Worm (Caenorhabditis elegans) whole organism, L2 larva: ENCODE data around the gene nipi-3.
A peak's percentile ranks its signal among the peaks of the same experiment; 100 is the strongest.

Experiments used
- C34F6.9 ChIP-seq: fragments of 150-350 bp; optimal IDR thresholded peaks from 2 replicates; lab custom pipeline; 2014; ENCODE audit warnings: missing biosample characterization, missing genetic modification characterization
- F13H6.1 ChIP-seq: sonication (generic microtip); optimal IDR thresholded peaks from 2 replicates; lab custom pipeline; 2016; ENCODE audit warnings: missing genetic modification characterization, missing compliant biosample characterization
- Y55F3AM.14 ChIP-seq: fragments of 200-800 bp; sonication (Bioruptor generic); optimal IDR thresholded peaks from 2 replicates; lab custom pipeline; 2018; ENCODE audit warnings: mild to moderate bottlenecking, missing genetic modification characterization, missing compliant biosample characterization
- ZK546.5 ChIP-seq: sonication (generic microtip); optimal IDR thresholded peaks from 2 replicates; lab custom pipeline; 2017; ENCODE audit warnings: missing biosample characterization, missing genetic modification characterization
- alr-1 ChIP-seq: fragments of 150-350 bp; optimal IDR thresholded peaks from 2 replicates; lab custom pipeline; 2014; ENCODE audit warnings: missing biosample characterization, missing genetic modification characterization
- aly-2 ChIP-seq: fragments of 150-350 bp; optimal IDR thresholded peaks from 2 replicates; lab custom pipeline; 2014; ENCODE audit warnings: missing biosample characterization, missing genetic modification characterization
- ama-1 ChIP-seq: fragments of 150-350 bp; optimal IDR thresholded peaks from 2 replicates; lab custom pipeline; 2018; ENCODE audit warnings: inconsistent platforms
- blmp-1 ChIP-seq: sonication (generic microtip); optimal IDR thresholded peaks from 2 replicates; lab custom pipeline; 2017; ENCODE audit warnings: missing genetic modification characterization, mild to moderate bottlenecking, missing compliant biosample characterization, antibody characterized with exemption, moderate library complexity; ENCODE audit not compliant: insufficient read depth
- ceh-16 ChIP-seq: fragments of 150-350 bp; optimal IDR thresholded peaks from 2 replicates; lab custom pipeline; 2014; ENCODE audit warnings: missing biosample characterization, missing genetic modification characterization
- crh-2 ChIP-seq: sonication (generic microtip); optimal IDR thresholded peaks from 2 replicates; lab custom pipeline; 2017; ENCODE audit warnings: missing biosample characterization, missing genetic modification characterization
- dmd-4 ChIP-seq: sonication (generic microtip); optimal IDR thresholded peaks from 2 replicates; lab custom pipeline; 2017; ENCODE audit warnings: missing biosample characterization, missing genetic modification characterization
- egl-27 ChIP-seq: sonication (generic microtip); optimal IDR thresholded peaks from 3 replicates; lab custom pipeline; 2017; ENCODE audit warnings: missing biosample characterization, missing genetic modification reagents, missing genetic modification characterization
- elt-1 ChIP-seq: fragments of 150-350 bp; optimal IDR thresholded peaks from 2 replicates; lab custom pipeline; 2014; ENCODE audit warnings: missing biosample characterization, missing genetic modification characterization
- fos-1 ChIP-seq: fragments of 150-350 bp; optimal IDR thresholded peaks from 2 replicates; lab custom pipeline; 2014; ENCODE audit warnings: missing biosample characterization, missing genetic modification characterization
- gmeb-1 ChIP-seq: fragments of 150-350 bp; optimal IDR thresholded peaks from 2 replicates; lab custom pipeline; 2014; ENCODE audit warnings: missing biosample characterization, missing genetic modification characterization
- lin-11 ChIP-seq: fragments of 150-350 bp; sonication (generic microtip); optimal IDR thresholded peaks from 2 replicates; lab custom pipeline; 2014; ENCODE audit warnings: missing biosample characterization, missing genetic modification characterization, inconsistent platforms, mixed read lengths
- lin-13 ChIP-seq: fragments of 150-350 bp; optimal IDR thresholded peaks from 2 replicates; lab custom pipeline; 2014; ENCODE audit warnings: missing biosample characterization, missing genetic modification reagents, missing genetic modification characterization
- lin-39 ChIP-seq: fragments of 150-350 bp; optimal IDR thresholded peaks from 2 replicates; lab custom pipeline; 2014; ENCODE audit warnings: missing biosample characterization, missing genetic modification reagents, missing genetic modification characterization
- lsy-2 ChIP-seq, 2 experiments: fragments of 150-350 bp in 1 of 2; sonication (generic microtip) in 1 of 2; optimal IDR thresholded peaks; 2 replicates each; lab custom pipeline; 2014 to 2017; ENCODE audit warnings: missing biosample characterization in 2 of 2, missing genetic modification characterization in 2 of 2
- mbf-1 ChIP-seq: sonication (generic microtip); optimal IDR thresholded peaks from 2 replicates; lab custom pipeline; 2017; ENCODE audit warnings: missing biosample characterization, missing genetic modification characterization
- mdl-1 ChIP-seq, 2 experiments: fragments of 150-350 bp in 1 of 2; sonication (generic microtip) in 1 of 2; optimal IDR thresholded peaks; 2 replicates each; lab custom pipeline; 2017; ENCODE audit warnings: missing biosample characterization in 2 of 2, missing genetic modification characterization in 2 of 2
- nhr-10 ChIP-seq: sonication (generic microtip); optimal IDR thresholded peaks from 2 replicates; lab custom pipeline; 2017; ENCODE audit warnings: missing biosample characterization, missing genetic modification characterization
- nhr-11 ChIP-seq: fragments of 150-350 bp; optimal IDR thresholded peaks from 2 replicates; lab custom pipeline; 2014; ENCODE audit warnings: missing biosample characterization, missing genetic modification characterization
- nhr-12 ChIP-seq: fragments of 150-350 bp; optimal IDR thresholded peaks from 2 replicates; lab custom pipeline; 2014; ENCODE audit warnings: missing biosample characterization, missing genetic modification characterization
- nhr-129 ChIP-seq: fragments of 150-350 bp; optimal IDR thresholded peaks from 2 replicates; lab custom pipeline; 2014; ENCODE audit warnings: missing biosample characterization, missing genetic modification characterization
- nhr-21 ChIP-seq: fragments of 150-350 bp; optimal IDR thresholded peaks from 2 replicates; lab custom pipeline; 2014; ENCODE audit warnings: missing biosample characterization, missing genetic modification characterization
- nhr-23 ChIP-seq: fragments of 150-350 bp; optimal IDR thresholded peaks from 2 replicates; lab custom pipeline; 2014; ENCODE audit warnings: missing biosample characterization, missing genetic modification reagents, missing genetic modification characterization
- nhr-237 ChIP-seq: fragments of 150-350 bp; optimal IDR thresholded peaks from 2 replicates; lab custom pipeline; 2014; ENCODE audit warnings: missing biosample characterization, missing genetic modification characterization
- nhr-25 ChIP-seq: fragments of 150-350 bp; sonication (generic microtip); optimal IDR thresholded peaks from 3 replicates; lab custom pipeline; 2014; ENCODE audit warnings: missing biosample characterization, missing genetic modification characterization
- nhr-6 ChIP-seq: fragments of 150-350 bp; optimal IDR thresholded peaks from 2 replicates; lab custom pipeline; 2014; ENCODE audit warnings: missing biosample characterization, missing genetic modification characterization
- sem-4 ChIP-seq: fragments of 150-350 bp; optimal IDR thresholded peaks from 2 replicates; lab custom pipeline; 2014; ENCODE audit warnings: missing biosample characterization, missing genetic modification reagents, missing genetic modification characterization
- skn-1 ChIP-seq: sonication (generic microtip); optimal IDR thresholded peaks from 2 replicates; lab custom pipeline; 2017; ENCODE audit warnings: missing biosample characterization, missing genetic modification characterization
- sma-3 ChIP-seq: sonication (generic microtip); optimal IDR thresholded peaks from 2 replicates; lab custom pipeline; 2016; ENCODE audit warnings: missing genetic modification reagents, missing genetic modification characterization, missing compliant biosample characterization
- sma-9 ChIP-seq, 2 experiments: fragments of 150-350 bp in 1 of 2; sonication (generic microtip) in 1 of 2; optimal IDR thresholded peaks; 2 replicates each; lab custom pipeline; 2014 to 2016; ENCODE audit warnings: missing genetic modification characterization in 2 of 2, mild to moderate bottlenecking in 1 of 2, missing biosample characterization in 1 of 2, missing compliant biosample characterization in 1 of 2, missing genetic modification reagents in 1 of 2, moderate library complexity in 1 of 2
- snpc-4 ChIP-seq: fragments of 150-350 bp; optimal IDR thresholded peaks from 2 replicates; lab custom pipeline; 2014; ENCODE audit warnings: missing biosample characterization, missing genetic modification characterization
- unc-39 ChIP-seq: fragments of 150-350 bp; optimal IDR thresholded peaks from 2 replicates; lab custom pipeline; 2014; ENCODE audit warnings: missing biosample characterization, missing genetic modification characterization
- unc-55 ChIP-seq: fragments of 150-350 bp; sonication (generic microtip); optimal IDR thresholded peaks from 3 replicates; lab custom pipeline; 2014; ENCODE audit warnings: missing biosample characterization, missing genetic modification reagents, missing genetic modification characterization
- unc-62 ChIP-seq: fragments of 150-350 bp; optimal IDR thresholded peaks from 2 replicates; lab custom pipeline; 2014; ENCODE audit warnings: missing biosample characterization, missing genetic modification reagents, missing genetic modification characterization
- zag-1 ChIP-seq: fragments of 150-350 bp; optimal IDR thresholded peaks from 2 replicates; lab custom pipeline; 2014; ENCODE audit warnings: missing biosample characterization, missing genetic modification characterization
- ztf-11 ChIP-seq: sonication (generic microtip); optimal IDR thresholded peaks from 2 replicates; lab custom pipeline; 2017; ENCODE audit warnings: missing biosample characterization, missing genetic modification characterization
- ztf-4 ChIP-seq: fragments of 150-350 bp; optimal IDR thresholded peaks from 2 replicates; lab custom pipeline; 2014; ENCODE audit warnings: missing biosample characterization, missing genetic modification characterization

Gene nipi-3

DNA sequence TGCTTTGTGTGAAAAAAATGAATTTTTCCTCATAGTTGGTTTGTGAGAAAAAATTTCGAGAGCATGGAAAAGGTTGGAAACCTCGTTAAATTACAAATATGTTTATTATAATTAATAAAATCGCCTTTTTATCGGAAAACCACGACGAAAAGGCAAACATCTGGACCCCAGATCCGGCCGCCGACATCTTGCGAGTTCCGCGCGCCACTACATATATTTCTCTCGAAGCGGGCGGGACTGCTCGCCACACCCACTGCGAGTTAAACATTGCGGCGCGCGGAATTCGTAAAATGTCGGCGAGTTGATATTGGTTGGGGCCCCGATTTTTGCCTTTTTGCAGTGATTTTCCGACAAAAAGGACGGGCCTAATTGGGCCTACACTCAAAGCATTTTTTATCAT lies 48.3 kb upstream of the nipi-3 start:
- TF ChIP-seq egl-27, result no peak
- peak; percentile 70 for TF ChIP-seq snpc-4

DNA sequence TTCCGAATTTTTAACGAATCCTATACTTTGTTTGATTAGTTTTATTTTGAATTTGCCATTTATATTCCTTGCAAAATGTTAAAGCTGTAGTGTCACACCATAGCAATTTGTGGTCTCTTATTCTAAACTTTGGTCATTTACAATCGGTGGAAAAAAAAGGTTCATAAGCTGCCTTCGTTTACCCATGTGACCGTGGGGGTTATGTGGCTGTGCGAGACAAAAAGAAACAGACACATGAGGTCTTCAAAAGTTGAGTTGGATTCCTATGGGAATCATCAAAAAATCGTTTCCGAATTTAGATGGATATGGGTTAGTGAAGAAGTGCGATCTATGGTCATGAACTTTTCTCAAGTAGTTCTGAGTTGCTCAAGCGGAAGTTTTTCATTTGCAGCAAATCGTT lies 43.4 kb upstream of the nipi-3 start:
- TF ChIP-seq alr-1 (tag; lab: Kevin White, UChicago) (no peak), lin-39 (tag; lab: Kevin White, UChicago) (peak; percentile 40), unc-55 (GFP tag; lab: Kevin White, UChicago) (peak; percentile 40), lsy-2 (tag; optimal IDR thresholded peaks at IDR 0.05; lab: Kevin White, UChicago) (peak in 1 of 2 experiments; percentile 19), crh-2 (peak; percentile 36), mdl-1 (tag; optimal IDR thresholded peaks at IDR 0.05; lab: Kevin White, UChicago) (peak in 1 of 2 experiments; percentile 72), sma-9 (GFP tag; optimal IDR thresholded peaks at IDR 0.05; lab: Kevin White, UChicago) (peak; percentile 38), sma-9 (tag; optimal IDR thresholded peaks at IDR 0.05; lab: Kevin White, UChicago) (no peak), nhr-25 (tag; lab: Kevin White, UChicago) (no peak), zag-1 (tag; lab: Kevin White, UChicago) (peak; percentile 32), nhr-129 (peak; percentile 46), C34F6.9 (peak; percentile 47)

ce11 chrX:15566640-15567039 lies 41.1 kb upstream of the nipi-3 start:
- TF ChIP-seq skn-1 (tag; lab: Kevin White, UChicago) (no peak), snpc-4 (peak; percentile 48), nhr-129 (peak; percentile 35), lsy-2 (tag; optimal IDR thresholded peaks at IDR 0.05; lab: Kevin White, UChicago) (peak in 1 of 2 experiments; percentile 13), nhr-6 (tag; lab: Kevin White, UChicago) (no peak), sma-9 (GFP tag; optimal IDR thresholded peaks at IDR 0.05; lab: Kevin White, UChicago) (peak; percentile 48), sma-9 (tag; optimal IDR thresholded peaks at IDR 0.05; lab: Kevin White, UChicago) (no peak), unc-55 (GFP tag; lab: Kevin White, UChicago) (peak; percentile 67), sem-4 (tag; lab: Kevin White, UChicago) (no peak), ztf-4 (tag; lab: Kevin White, UChicago) (no peak), crh-2 (peak; percentile 10), zag-1 (tag; lab: Kevin White, UChicago) (peak; percentile 46), lin-11 (tag; lab: Kevin White, UChicago) (peak; percentile 36), Y55F3AM.14 (GFP tag; lab: Kevin White, UChicago) (peak; percentile 90), C34F6.9 (peak; percentile 43), mdl-1 (tag; optimal IDR thresholded peaks at IDR 0.05; lab: Kevin White, UChicago) (peak; percentile 36 to 45), F13H6.1 (tag; lab: Kevin White, UChicago) (peak; percentile 27)

DNA sequence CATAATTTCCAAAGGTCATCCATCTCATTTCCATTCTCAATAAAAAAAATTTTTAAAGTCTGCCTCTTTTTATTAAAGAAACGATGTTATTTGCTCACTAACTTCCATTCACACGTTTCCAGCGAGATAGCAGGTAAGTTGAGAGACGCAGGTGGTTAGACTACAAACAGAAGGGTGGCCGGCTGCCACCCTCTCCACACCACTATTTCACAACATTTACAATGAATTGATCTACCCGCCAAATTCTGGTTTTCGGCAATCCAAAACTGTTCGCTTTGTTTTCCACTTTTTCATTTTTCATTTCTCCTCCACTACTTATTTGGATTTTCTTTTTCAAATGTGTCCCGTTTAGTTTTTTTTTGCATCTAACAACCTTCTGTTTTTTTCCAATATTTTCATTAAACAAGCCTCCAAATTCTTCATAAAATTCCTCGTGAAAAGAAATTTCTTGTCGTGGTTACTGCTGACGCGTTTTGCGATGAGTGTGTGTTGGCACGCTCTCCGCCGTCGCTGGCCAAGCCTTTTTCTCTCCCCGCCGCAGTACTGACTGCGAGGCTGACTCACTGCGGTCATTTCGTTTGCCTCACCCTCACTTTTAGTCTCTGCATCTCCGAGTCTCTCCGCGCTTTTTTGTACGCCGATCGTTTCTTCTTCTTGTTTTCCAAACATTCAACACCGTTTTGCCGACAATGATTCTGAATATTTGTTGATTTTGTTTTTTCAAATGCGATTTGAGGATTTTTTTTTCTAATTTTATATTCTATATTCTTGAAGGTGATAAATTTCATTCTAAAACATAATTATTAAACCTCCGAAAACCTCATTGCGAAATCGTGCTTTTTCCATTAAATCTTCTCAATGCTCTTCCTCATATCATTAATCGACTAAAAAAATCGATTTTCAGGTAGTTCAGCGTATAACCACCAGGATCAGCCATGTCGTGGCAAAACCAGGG lies 39.5 kb upstream of the nipi-3 start, which contains the start of gene dyn-1:
Gene dyn-1, plus strand, starts transcription at position 905 of the 955 bp plus-strand sequence.
- TF ChIP-seq fos-1 (tag; lab: Kevin White, UChicago) (peak; percentile 99), lin-13 (GFP tag; lab: Kevin White, UChicago) (peak; percentile 61), mdl-1 (tag; optimal IDR thresholded peaks at IDR 0.05; lab: Kevin White, UChicago) (peak; percentile 28 to 29), ZK546.5 (tag; lab: Kevin White, UChicago) (no peak), nhr-129 (peak; percentile 68), ama-1 (lab: Kevin White, UChicago) (no peak), nhr-6 (tag; lab: Kevin White, UChicago) (no peak), skn-1 (tag; lab: Kevin White, UChicago) (no peak), sma-3 (GFP tag; lab: Kevin White, UChicago) (peak; percentile 81), mbf-1 (tag; lab: Kevin White, UChicago) (no peak), elt-1 (tag; lab: Kevin White, UChicago) (no peak), ztf-11 (tag; lab: Kevin White, UChicago) (no peak), unc-39 (tag; lab: Kevin White, UChicago) (no peak), lin-11 (tag; lab: Kevin White, UChicago) (peak; percentile 26), sma-9 (GFP tag; optimal IDR thresholded peaks at IDR 0.05; lab: Kevin White, UChicago) (peak; percentile 58), sma-9 (tag; optimal IDR thresholded peaks at IDR 0.05; lab: Kevin White, UChicago) (no peak), nhr-23 (tag; lab: Kevin White, UChicago) (no peak), snpc-4 (no peak), crh-2 (peak; percentile 80), nhr-237 (tag; lab: Kevin White, UChicago) (no peak), lsy-2 (tag; optimal IDR thresholded peaks at IDR 0.05; lab: Kevin White, UChicago) (peak; percentile 26 to 75), gmeb-1 (tag; lab: Kevin White, UChicago) (peak; percentile 31), nhr-25 (tag; lab: Kevin White, UChicago) (peak; percentile 81), blmp-1 (tag; lab: Kevin White, UChicago) (peak; percentile 48), unc-62 (GFP tag; lab: Kevin White, UChicago) (no peak), nhr-11 (tag; lab: Kevin White, UChicago) (no peak), nhr-12 (tag; lab: Kevin White, UChicago) (no peak), Y55F3AM.14 (GFP tag; lab: Kevin White, UChicago) (peak; percentile 51), nhr-21 (tag; lab: Kevin White, UChicago) (peak; percentile 63), unc-55 (GFP tag; lab: Kevin White, UChicago) (peak; percentile 39), aly-2 (no peak), egl-27 (peak; percentile 54), nhr-10 (tag; lab: Kevin White, UChicago) (no peak), lin-39 (tag; lab: Kevin White, UChicago) (no peak), dmd-4 (no peak), ztf-4 (tag; lab: Kevin White, UChicago) (no peak), ceh-16 (tag; lab: Kevin White, UChicago) (no peak)
